Worm (Caenorhabditis elegans) whole organism, L4 larva: ENCODE measurements around the gene mak-1.

Source experiments
- F26F4.8 ChIP-seq: fragments of 200-800 bp; sonication (Bioruptor generic); conservative IDR thresholded peaks from 2 replicates; pipeline ENCODE4 v1.3.6; 2022; ENCODE audit warnings: missing genetic modification characterization, missing compliant biosample characterization
- F44E2.7 ChIP-seq: fragments of 200-800 bp; sonication (Bioruptor generic); IDR thresholded peaks from 2 replicates; pipeline ENCODE4 v2.1.2; 2022; ENCODE audit warnings: missing genetic modification characterization, missing compliant biosample characterization
- T20F7.1 ChIP-seq: fragments of 200-800 bp; sonication (Bioruptor generic); optimal IDR thresholded peaks from 2 replicates; lab custom pipeline; 2018; ENCODE audit warnings: mild to moderate bottlenecking, missing genetic modification characterization, missing compliant biosample characterization
- T26A8.4 ChIP-seq: fragments of 200-800 bp; sonication (Bioruptor generic); IDR thresholded peaks from 2 replicates; pipeline ENCODE4 v1.3.6; 2022; ENCODE audit warnings: missing genetic modification characterization, missing compliant biosample characterization
- Y105C5A.15 ChIP-seq: fragments of 200-800 bp; sonication (Bioruptor generic); IDR thresholded peaks from 2 replicates; pipeline ENCODE4 v1.3.6; 2022; ENCODE audit warnings: missing genetic modification characterization, missing compliant biosample characterization
- Y5F2A.4 ChIP-seq: fragments of 200-800 bp; sonication (Bioruptor generic); optimal IDR thresholded peaks from 2 replicates; lab custom pipeline; 2018; ENCODE audit warnings: mild to moderate bottlenecking, missing genetic modification characterization, missing compliant biosample characterization
- ZK546.5 ChIP-seq, 2 experiments: sonication (generic microtip); optimal IDR thresholded peaks; 2 replicates each; lab custom pipeline; 2017; ENCODE audit warnings: missing biosample characterization in 2 of 2, missing genetic modification characterization in 2 of 2
- arid-1 ChIP-seq: fragments of 200-800 bp; sonication (Bioruptor generic); conservative IDR thresholded peaks from 2 replicates; pipeline ENCODE4 v1.3.6; 2022; ENCODE audit warnings: missing genetic modification reagents, missing genetic modification characterization, missing compliant biosample characterization
- ceh-62 ChIP-seq: sonication (generic microtip); optimal IDR thresholded peaks from 2 replicates; lab custom pipeline; 2017; ENCODE audit warnings: missing biosample characterization, missing genetic modification characterization
- cey-2 ChIP-seq: sonication (generic microtip); optimal IDR thresholded peaks from 3 replicates; lab custom pipeline; 2017; ENCODE audit warnings: missing genetic modification characterization, mild to moderate bottlenecking, missing compliant biosample characterization, antibody characterized with exemption, borderline replicate concordance; ENCODE audit not compliant: insufficient read depth
- ctbp-1 ChIP-seq: fragments of 200-800 bp; sonication (Bioruptor generic); IDR thresholded peaks from 2 replicates; pipeline ENCODE4 v1.3.6; 2022; ENCODE audit warnings: missing genetic modification reagents, missing genetic modification characterization, missing compliant biosample characterization
- daf-12 ChIP-seq: fragments of 150-350 bp; optimal IDR thresholded peaks from 2 replicates; lab custom pipeline; 2014; ENCODE audit warnings: missing biosample characterization, missing genetic modification reagents, missing genetic modification characterization
- dmd-6 ChIP-seq: fragments of 200-800 bp; sonication (Bioruptor generic); IDR thresholded peaks from 2 replicates; pipeline ENCODE4 v1.3.6; 2022; ENCODE audit warnings: missing genetic modification reagents, missing genetic modification characterization, missing compliant biosample characterization
- dmd-9 ChIP-seq: fragments of 200-800 bp; sonication (Bioruptor generic); IDR thresholded peaks from 2 replicates; pipeline ENCODE4 v1.3.6; 2022; ENCODE audit warnings: missing genetic modification reagents, missing genetic modification characterization, missing compliant biosample characterization
- duxl-1 ChIP-seq: sonication (generic microtip); optimal IDR thresholded peaks from 2 replicates; lab custom pipeline; 2016; ENCODE audit warnings: mild to moderate bottlenecking, missing genetic modification characterization, moderate library complexity, missing compliant biosample characterization; ENCODE audit not compliant: poor library complexity
- fkh-10 ChIP-seq: fragments of 150-350 bp; optimal IDR thresholded peaks from 2 replicates; lab custom pipeline; 2014; ENCODE audit warnings: missing biosample characterization, missing genetic modification reagents, missing genetic modification characterization
- gei-8 ChIP-seq: fragments of 200-800 bp; sonication (Bioruptor generic); optimal IDR thresholded peaks from 2 replicates; lab custom pipeline; 2018; ENCODE audit warnings: mild to moderate bottlenecking, missing genetic modification characterization, missing compliant biosample characterization
- hlh-11 ChIP-seq: fragments of 200-800 bp; sonication (Bioruptor generic); optimal IDR thresholded peaks from 2 replicates; lab custom pipeline; 2018; ENCODE audit warnings: mild to moderate bottlenecking, missing genetic modification characterization, missing compliant biosample characterization
- hmg-1.1 ChIP-seq: fragments of 200-800 bp; sonication (Bioruptor generic); IDR thresholded peaks from 2 replicates; pipeline ENCODE4 v1.3.6; 2022; ENCODE audit warnings: missing genetic modification reagents, missing genetic modification characterization, missing compliant biosample characterization
- lin-15B ChIP-seq: fragments of 150-350 bp; sonication (generic microtip); optimal IDR thresholded peaks from 3 replicates; lab custom pipeline; 2014; ENCODE audit warnings: missing biosample characterization, missing genetic modification characterization
- lin-29 ChIP-seq: fragments of 200-800 bp; sonication (Bioruptor generic); IDR thresholded peaks from 2 replicates; pipeline ENCODE4 v1.3.6; 2022; ENCODE audit warnings: missing genetic modification reagents, missing genetic modification characterization, missing compliant biosample characterization
- lin-39 ChIP-seq: fragments of 150-350 bp; optimal IDR thresholded peaks from 2 replicates; lab custom pipeline; 2014; ENCODE audit warnings: missing biosample characterization, missing genetic modification reagents, missing genetic modification characterization
- mdl-1 ChIP-seq, 2 experiments: fragments of 150-350 bp in 1 of 2; sonication (generic microtip) in 1 of 2; optimal IDR thresholded peaks; 2 replicates each; lab custom pipeline; 2014 to 2017; ENCODE audit warnings: missing biosample characterization in 2 of 2, missing genetic modification characterization in 2 of 2
- mes-2 ChIP-seq: sonication (generic microtip); optimal IDR thresholded peaks from 2 replicates; lab custom pipeline; 2016; ENCODE audit warnings: missing genotype, mild to moderate bottlenecking, missing genetic modification characterization, missing compliant biosample characterization; ENCODE audit not compliant: poor library complexity, severe bottlenecking
- mxl-3 ChIP-seq: fragments of 200-800 bp; sonication (Bioruptor generic); optimal IDR thresholded peaks from 2 replicates; lab custom pipeline; 2018; ENCODE audit warnings: mild to moderate bottlenecking, missing genetic modification characterization, missing compliant biosample characterization
- nhr-10 ChIP-seq: fragments of 150-350 bp; optimal IDR thresholded peaks from 2 replicates; lab custom pipeline; 2014; ENCODE audit warnings: missing biosample characterization, missing genetic modification characterization
- nhr-102 ChIP-seq: sonication (generic microtip); optimal IDR thresholded peaks from 2 replicates; lab custom pipeline; 2016; ENCODE audit warnings: mild to moderate bottlenecking, missing genetic modification characterization, moderate library complexity, missing compliant biosample characterization
- nhr-111 ChIP-seq: fragments of 200-800 bp; sonication (Bioruptor generic); optimal IDR thresholded peaks from 2 replicates; lab custom pipeline; 2018; ENCODE audit warnings: mild to moderate bottlenecking, missing genetic modification characterization, missing compliant biosample characterization
- nhr-25 ChIP-seq: sonication (generic microtip); optimal IDR thresholded peaks from 2 replicates; lab custom pipeline; 2017; ENCODE audit warnings: missing genetic modification characterization, mild to moderate bottlenecking, missing compliant biosample characterization, antibody characterized with exemption, moderate library complexity, borderline replicate concordance; ENCODE audit not compliant: insufficient read depth
- nhr-42 ChIP-seq: fragments of 200-800 bp; sonication (Bioruptor generic); IDR thresholded peaks from 2 replicates; pipeline ENCODE4 v1.3.6; 2022; ENCODE audit warnings: missing genetic modification characterization, missing compliant biosample characterization
- nhr-48 ChIP-seq: sonication (generic microtip); optimal IDR thresholded peaks from 2 replicates; lab custom pipeline; 2016; ENCODE audit warnings: mild to moderate bottlenecking, missing genetic modification characterization, missing compliant biosample characterization
- nhr-6 ChIP-seq: fragments of 150-350 bp; optimal IDR thresholded peaks from 2 replicates; lab custom pipeline; 2014; ENCODE audit warnings: missing biosample characterization, missing genetic modification characterization
- nhr-76 ChIP-seq: fragments of 150-350 bp; optimal IDR thresholded peaks from 2 replicates; lab custom pipeline; 2014; ENCODE audit warnings: missing biosample characterization, missing genetic modification characterization
- nhr-77 ChIP-seq: fragments of 150-350 bp; optimal IDR thresholded peaks from 2 replicates; lab custom pipeline; 2014; ENCODE audit warnings: missing biosample characterization, missing genetic modification characterization
- rbr-2 ChIP-seq: sonication (generic microtip); optimal IDR thresholded peaks from 2 replicates; lab custom pipeline; 2016; ENCODE audit warnings: missing genotype, missing genetic modification characterization, missing compliant biosample characterization
- sdz-12 ChIP-seq: fragments of 200-800 bp; sonication (Bioruptor generic); optimal IDR thresholded peaks from 2 replicates; lab custom pipeline; 2018; ENCODE audit warnings: mild to moderate bottlenecking, missing genetic modification characterization, missing compliant biosample characterization
- set-16 ChIP-seq: fragments of 200-800 bp; sonication (Bioruptor generic); IDR thresholded peaks from 2 replicates; pipeline ENCODE4 v1.3.6; 2022; ENCODE audit warnings: missing genetic modification reagents, missing genetic modification characterization, missing compliant biosample characterization
- spr-1 ChIP-seq: sonication (generic microtip); optimal IDR thresholded peaks from 2 replicates; lab custom pipeline; 2016; ENCODE audit warnings: mild to moderate bottlenecking, missing genetic modification characterization, missing compliant biosample characterization
- spr-3 ChIP-seq: fragments of 200-800 bp; sonication (Bioruptor generic); optimal IDR thresholded peaks from 2 replicates; lab custom pipeline; 2018; ENCODE audit warnings: mild to moderate bottlenecking, missing genetic modification characterization, missing compliant biosample characterization
- tag-97 ChIP-seq: fragments of 200-800 bp; sonication (Bioruptor generic); IDR thresholded peaks from 2 replicates; pipeline ENCODE4 v1.3.6; 2022; ENCODE audit warnings: missing genetic modification characterization, missing compliant biosample characterization
- tra-1 ChIP-seq: fragments of 200-800 bp; sonication (Bioruptor generic); IDR thresholded peaks from 2 replicates; pipeline ENCODE4 v1.3.6; 2022; ENCODE audit warnings: missing genetic modification reagents, missing genetic modification characterization, missing compliant biosample characterization
- unc-39 ChIP-seq: sonication (generic microtip); optimal IDR thresholded peaks from 2 replicates; lab custom pipeline; 2017; ENCODE audit warnings: missing biosample characterization, missing genetic modification characterization
- unc-62 ChIP-seq, 3 experiments: fragments of 150-350 bp in 1 of 3; sonication (generic microtip); optimal IDR thresholded peaks in 2 of 3; peaks in 1 of 3; 1 replicate in 1 of 3; 2 replicates in 2 of 3; lab custom pipeline; 2014 to 2017; ENCODE audit warnings: missing biosample characterization in 3 of 3, missing genetic modification characterization in 3 of 3, missing genetic modification reagents in 3 of 3, missing genotype in 1 of 3
- vab-7 ChIP-seq: fragments of 200-800 bp; sonication (Bioruptor generic); IDR thresholded peaks from 2 replicates; pipeline ENCODE4 v1.3.6; 2022; ENCODE audit warnings: missing genetic modification reagents, missing genetic modification characterization, missing compliant biosample characterization
- zfp-3 ChIP-seq: fragments of 200-800 bp; sonication (Bioruptor generic); conservative IDR thresholded peaks from 2 replicates; pipeline ENCODE4 v1.3.6; 2022; ENCODE audit warnings: missing genetic modification reagents, missing genetic modification characterization, missing compliant biosample characterization
- zip-11 ChIP-seq: fragments of 200-800 bp; sonication (Bioruptor generic); IDR thresholded peaks from 2 replicates; pipeline ENCODE4 v1.3.6; 2022; ENCODE audit warnings: missing genetic modification characterization, missing compliant biosample characterization
- zip-2 ChIP-seq: fragments of 150-350 bp; optimal IDR thresholded peaks from 2 replicates; lab custom pipeline; 2014; ENCODE audit warnings: missing biosample characterization, missing genetic modification characterization
- ztf-11 ChIP-seq: fragments of 150-350 bp; optimal IDR thresholded peaks from 2 replicates; lab custom pipeline; 2014; ENCODE audit warnings: missing biosample characterization, missing genetic modification characterization
- ztf-7 ChIP-seq: fragments of 150-350 bp; optimal IDR thresholded peaks from 2 replicates; lab custom pipeline; 2014; ENCODE audit warnings: missing biosample characterization, missing genetic modification characterization

mak-1 gene

ce11 chrII:8789828-8790558, 46.1 kb downstream of the mak-1 start, which contains the start of gene F07H5.13 (continued):
- peak; percentile 59 for TF ChIP-seq T20F7.1 (GFP tag; lab: Kevin White, UChicago)
- TF ChIP-seq zfp-3 (GFP tag; lab: Robert Waterston, UW) = peak; percentile 83
- no peak for TF ChIP-seq tra-1 (GFP tag; lab: Robert Waterston, UW)
- TF ChIP-seq nhr-102 = peak; percentile 71
- TF ChIP-seq ZK546.5 (tag; optimal IDR thresholded peaks at IDR 0.05; lab: Kevin White, UChicago) = no peak
- peak; percentile 56 for TF ChIP-seq nhr-77 (tag; lab: Kevin White, UChicago)
- TF ChIP-seq mdl-1 (tag; optimal IDR thresholded peaks at IDR 0.05; lab: Kevin White, UChicago) = no peak
- TF ChIP-seq nhr-10 (tag; lab: Kevin White, UChicago) = no peak
- peak; percentile 35 for TF ChIP-seq nhr-6
- no peak for TF ChIP-seq ceh-62 (tag; lab: Kevin White, UChicago)
- no peak for TF ChIP-seq zip-2 (tag; lab: Kevin White, UChicago)
- peak; percentile 33 for TF ChIP-seq rbr-2 (tag; lab: Kevin White, UChicago)
- no peak for TF ChIP-seq Y5F2A.4 (GFP tag; lab: Kevin White, UChicago)
- no peak for TF ChIP-seq dmd-9 (GFP tag; lab: Robert Waterston, UW)
- TF ChIP-seq lin-29 (GFP tag; lab: Robert Waterston, UW) = no peak
- no peak for TF ChIP-seq nhr-76 (tag; lab: Kevin White, UChicago)
- no peak for TF ChIP-seq dmd-6 (GFP tag; lab: Robert Waterston, UW)
- TF ChIP-seq Y105C5A.15 = no peak
- no peak for TF ChIP-seq fkh-10
- no peak for TF ChIP-seq zip-11 (GFP tag; lab: Robert Waterston, UW)
- TF ChIP-seq unc-39 (tag; lab: Kevin White, UChicago) = no peak
- TF ChIP-seq mes-2 (tag; lab: Kevin White, UChicago) = peak; percentile 37
- no peak for TF ChIP-seq daf-12 (tag; lab: Kevin White, UChicago)
- no peak for TF ChIP-seq lin-39 (tag; lab: Kevin White, UChicago)
- no peak for TF ChIP-seq tag-97 (GFP tag; lab: Robert Waterston, UW)
- TF ChIP-seq ctbp-1 (GFP tag; lab: Robert Waterston, UW) = peak; percentile 27; the same call in 1 of the 2 replicates
- no peak for TF ChIP-seq nhr-111 (GFP tag; lab: Kevin White, UChicago)
- TF ChIP-seq unc-62 (GFP tag; optimal IDR thresholded peaks at IDR 0.05 in 1 of 2; lab: Kevin White, UChicago) = no peak
- TF ChIP-seq unc-62 (tag; optimal IDR thresholded peaks at IDR 0.05; lab: Kevin White, UChicago) = no peak
- TF ChIP-seq nhr-25 (tag; lab: Kevin White, UChicago) = peak; percentile 43
- no peak for TF ChIP-seq cey-2
- TF ChIP-seq F44E2.7 (GFP tag; lab: Robert Waterston, UW) = 0 out of 2 replicates have a peak, but pooled peaks have one; percentile 9
- no peak for TF ChIP-seq mxl-3 (GFP tag; lab: Kevin White, UChicago)
- TF ChIP-seq ztf-7 = no peak
- TF ChIP-seq hmg-1.1 (GFP tag; lab: Robert Waterston, UW) = 0 out of 2 replicates have a peak, but pooled peaks have one; percentile 42
- peak; percentile 28 for TF ChIP-seq gei-8 (GFP tag; lab: Kevin White, UChicago)
- peak; percentile 30 for TF ChIP-seq duxl-1 (tag; lab: Kevin White, UChicago)
- no peak for TF ChIP-seq lin-15B
- TF ChIP-seq set-16 (GFP tag; lab: Robert Waterston, UW) = no peak
- peak; percentile 37 for TF ChIP-seq sdz-12 (GFP tag; lab: Kevin White, UChicago)
- no peak for TF ChIP-seq F26F4.8 (GFP tag; lab: Robert Waterston, UW)
- TF ChIP-seq spr-3 (GFP tag; lab: Kevin White, UChicago) = peak; percentile 6
- peak; percentile 89 for TF ChIP-seq T26A8.4 (GFP tag; lab: Robert Waterston, UW)
- no peak for TF ChIP-seq vab-7 (GFP tag; lab: Robert Waterston, UW)
- peak; percentile 24 for TF ChIP-seq spr-1 (tag; lab: Kevin White, UChicago)
- peak; percentile 40; the same call in 1 of the 2 replicates for TF ChIP-seq nhr-42
- TF ChIP-seq hlh-11 (tag; lab: Kevin White, UChicago) = peak; percentile 21
- TF ChIP-seq arid-1 (GFP tag; lab: Robert Waterston, UW) = peak; percentile 56
- no peak for TF ChIP-seq ztf-11 (tag; lab: Kevin White, UChicago)
- TF ChIP-seq nhr-48 (tag; lab: Kevin White, UChicago) = peak; percentile 39
